Fruit fly (Drosophila melanogaster): ENCODE data around the gene CG8665.

The CG8665 gene

DNA sequence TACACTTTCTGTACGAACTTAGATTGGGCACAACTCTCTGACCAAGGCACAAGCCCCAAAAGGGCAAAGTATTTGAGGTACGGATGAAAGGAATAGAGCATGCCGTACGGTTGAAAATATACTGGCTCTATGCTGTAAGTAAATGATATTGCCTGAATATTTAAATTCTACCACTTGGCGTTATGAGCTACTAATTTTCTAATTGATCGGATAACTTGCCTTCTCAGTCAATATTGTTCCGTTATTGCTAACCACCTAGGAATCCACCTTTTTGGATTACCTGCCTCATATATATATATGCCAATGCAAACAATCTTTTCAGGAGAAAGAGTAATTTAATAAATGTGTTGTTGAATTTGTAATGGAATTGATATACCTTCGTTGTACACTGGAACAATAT is 1.4 kb upstream of the CG8665 start, which contains the start of gene Gr39b:
Gene Gr39b, minus strand, starts transcription at position 101 of the 400 bp plus-strand sequence.
- TF ChIP-seq Abd-B (GFP tag; optimal IDR thresholded peaks at IDR 0.05), result no peak
- TF ChIP-seq N (GFP tag; optimal IDR thresholded peaks at IDR 0.05), result no peak
- no peak for TF ChIP-seq usp (GFP tag; optimal IDR thresholded peaks at IDR 0.05)
- TF ChIP-seq foxo (GFP tag; optimal IDR thresholded peaks at IDR 0.05), result no peak
- TF ChIP-seq rgr (GFP tag; optimal IDR thresholded peaks at IDR 0.05), result no peak

DNA sequence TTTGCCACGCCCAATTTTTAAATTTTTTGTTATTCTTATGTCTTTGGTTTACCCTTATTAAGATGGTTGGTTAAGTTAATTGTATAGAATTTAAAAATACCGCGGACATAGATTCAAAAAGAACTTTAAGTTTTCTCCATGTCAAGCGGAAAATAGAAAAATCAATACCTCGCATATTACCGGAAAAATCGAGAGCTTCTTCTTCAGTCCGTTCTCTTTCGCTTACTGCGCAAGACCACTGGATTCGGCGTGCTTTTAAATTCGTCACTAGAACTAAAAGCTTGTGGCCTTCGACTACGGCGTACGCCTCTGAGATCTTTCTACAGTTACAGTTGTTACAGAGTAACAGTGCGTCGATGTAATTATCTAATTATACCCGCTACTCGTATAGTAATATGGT is 7.0 kb downstream of the CG8665 start:
- no peak for TF ChIP-seq Mio (GFP tag; optimal IDR thresholded peaks at IDR 0.05)
- no peak for TF ChIP-seq sage (GFP tag; optimal IDR thresholded peaks at IDR 0.05)
- TF ChIP-seq usp (GFP tag; optimal IDR thresholded peaks at IDR 0.05), result no peak
- TF ChIP-seq lola (GFP tag; optimal IDR thresholded peaks at IDR 0.05), result no peak
- no peak for TF ChIP-seq Jra (GFP tag; optimal IDR thresholded peaks at IDR 0.05)
- TF ChIP-seq sv (GFP tag; optimal IDR thresholded peaks at IDR 0.05), result no peak
- TF ChIP-seq HLH106 (tag; optimal IDR thresholded peaks at IDR 0.05), result no peak
- TF ChIP-seq pan (optimal IDR thresholded peaks at IDR 0.05), result no peak
- TF ChIP-seq br (GFP tag; optimal IDR thresholded peaks at IDR 0.05), result no peak
- no peak for TF ChIP-seq CrebA (GFP tag; optimal IDR thresholded peaks at IDR 0.05; ENCODE audit: borderline replicate concordance)
- no peak for TF ChIP-seq dl (GFP tag; optimal IDR thresholded peaks at IDR 0.05; ENCODE audit: insufficient read depth in 1 of 2, partially characterized antibody in 2 of 2)
- no peak for TF ChIP-seq OdsH (GFP tag; optimal IDR thresholded peaks at IDR 0.05)
- TF ChIP-seq foxo (GFP tag; optimal IDR thresholded peaks at IDR 0.05), result no peak
- TF ChIP-seq ey (GFP tag; optimal IDR thresholded peaks at IDR 0.05), result no peak
- no peak for TF ChIP-seq Sp1 (GFP tag; optimal IDR thresholded peaks at IDR 0.05)
- TF ChIP-seq GATAd (GFP tag; optimal IDR thresholded peaks at IDR 0.05), result no peak
- TF ChIP-seq h (GFP tag; optimal IDR thresholded peaks at IDR 0.05), result no peak
- no peak for TF ChIP-seq CG32264 (GFP tag; optimal IDR thresholded peaks at IDR 0.05)

DNA sequence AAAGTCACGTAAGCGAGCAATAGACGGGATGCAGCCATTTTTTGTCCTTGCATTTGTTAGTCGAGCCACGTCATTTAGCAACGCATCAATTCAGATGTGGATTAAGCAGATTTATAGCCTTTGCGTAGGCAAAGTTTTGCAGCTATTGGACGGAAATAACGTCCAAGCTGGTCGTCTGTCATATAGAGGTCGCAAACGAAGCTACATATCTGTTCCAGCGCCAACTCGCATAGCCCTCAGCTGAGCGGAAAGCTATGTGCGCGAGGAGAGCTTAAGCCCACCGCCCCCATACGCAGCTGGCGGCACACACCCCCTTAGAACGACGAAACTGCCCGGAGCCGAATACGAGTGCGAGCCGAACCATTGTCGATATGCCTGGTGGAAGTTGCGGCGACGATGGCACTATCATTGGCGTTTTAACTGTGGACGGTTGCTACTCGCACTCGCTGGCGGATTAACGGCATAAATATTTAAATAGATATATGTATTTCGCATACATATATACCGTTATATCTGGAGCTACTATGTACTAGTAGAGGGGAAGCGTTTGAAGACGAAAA is 8.8 kb downstream of the CG8665 start, which contains the start of gene nrv3:
Gene nrv3, plus strand, starts transcription at position 211 of the 560 bp plus-strand sequence.
- TF ChIP-seq Hnf4 (GFP tag; optimal IDR thresholded peaks at IDR 0.05) (no peak), HLH106 (tag; optimal IDR thresholded peaks at IDR 0.05) (no peak), pan (optimal IDR thresholded peaks at IDR 0.05) (no peak), Mio (GFP tag; optimal IDR thresholded peaks at IDR 0.05) (no peak), CG32264 (GFP tag; optimal IDR thresholded peaks at IDR 0.05) (no peak), CrebA (GFP tag; optimal IDR thresholded peaks at IDR 0.05; ENCODE audit: borderline replicate concordance) (no peak), Jra (GFP tag; optimal IDR thresholded peaks at IDR 0.05) (no peak), psq (GFP tag; optimal IDR thresholded peaks at IDR 0.05) (no peak), Sp1 (GFP tag; optimal IDR thresholded peaks at IDR 0.05) (no peak), Rel (GFP tag; optimal IDR thresholded peaks at IDR 0.05) (no peak), Rel (tag; optimal IDR thresholded peaks at IDR 0.05) (no peak), dsf (GFP tag; optimal IDR thresholded peaks at IDR 0.05; ENCODE audit: borderline replicate concordance) (no peak), rgr (GFP tag; optimal IDR thresholded peaks at IDR 0.05) (no peak), fru (GFP tag; optimal IDR thresholded peaks at IDR 0.05) (no peak), dl (GFP tag; optimal IDR thresholded peaks at IDR 0.05; ENCODE audit: insufficient read depth in 1 of 2, partially characterized antibody in 2 of 2) (no peak), sv (GFP tag; optimal IDR thresholded peaks at IDR 0.05) (no peak), br (GFP tag; optimal IDR thresholded peaks at IDR 0.05) (no peak), Hr83 (GFP tag; optimal IDR thresholded peaks at IDR 0.05; ENCODE audit: poor library complexity, severe bottlenecking) (no peak), jim (GFP tag; optimal IDR thresholded peaks at IDR 0.05) (no peak), foxo (GFP tag; optimal IDR thresholded peaks at IDR 0.05) (no peak), h (GFP tag; optimal IDR thresholded peaks at IDR 0.05) (no peak)

DNA sequence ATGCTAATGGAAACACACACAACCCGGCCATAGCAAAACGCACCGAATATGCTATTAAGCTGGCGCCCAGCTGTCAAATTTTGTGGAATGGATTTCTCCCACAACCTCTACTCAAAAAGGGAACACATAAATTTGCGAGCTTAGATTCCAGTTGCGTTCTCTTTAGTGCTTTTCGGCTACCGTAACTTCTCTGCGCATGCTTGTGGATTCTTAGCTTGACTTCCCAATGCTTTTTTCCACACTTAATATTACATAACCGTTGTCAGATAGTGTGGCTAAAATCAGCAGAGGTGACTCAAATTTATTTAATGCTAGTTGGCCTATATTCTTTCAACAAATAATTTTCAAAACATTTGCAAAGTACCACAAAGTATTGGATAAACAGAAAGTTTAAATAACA is 10.4 kb downstream of the CG8665 start:
- no peak for TF ChIP-seq rgr (GFP tag; optimal IDR thresholded peaks at IDR 0.05)
- no peak for TF ChIP-seq dsf (GFP tag; optimal IDR thresholded peaks at IDR 0.05; ENCODE audit: borderline replicate concordance)
- TF ChIP-seq lola (GFP tag; optimal IDR thresholded peaks at IDR 0.05), result no peak
- TF ChIP-seq Hr83 (GFP tag; optimal IDR thresholded peaks at IDR 0.05; ENCODE audit: poor library complexity, severe bottlenecking), result no peak
- no peak for TF ChIP-seq h (GFP tag; optimal IDR thresholded peaks at IDR 0.05)
- TF ChIP-seq br (GFP tag; optimal IDR thresholded peaks at IDR 0.05), result no peak
- TF ChIP-seq ey (GFP tag; optimal IDR thresholded peaks at IDR 0.05), result no peak
- no peak for TF ChIP-seq Dif (GFP tag; optimal IDR thresholded peaks at IDR 0.05; ENCODE audit: partially characterized antibody)
- no peak for TF ChIP-seq tai (GFP tag; optimal IDR thresholded peaks at IDR 0.05)
